Fruit fly (Drosophila melanogaster): ENCODE data around the gene CG31678.
A peak's percentile ranks its signal among the peaks of the same experiment; 100 is the strongest.

The CG31678 gene

DNA sequence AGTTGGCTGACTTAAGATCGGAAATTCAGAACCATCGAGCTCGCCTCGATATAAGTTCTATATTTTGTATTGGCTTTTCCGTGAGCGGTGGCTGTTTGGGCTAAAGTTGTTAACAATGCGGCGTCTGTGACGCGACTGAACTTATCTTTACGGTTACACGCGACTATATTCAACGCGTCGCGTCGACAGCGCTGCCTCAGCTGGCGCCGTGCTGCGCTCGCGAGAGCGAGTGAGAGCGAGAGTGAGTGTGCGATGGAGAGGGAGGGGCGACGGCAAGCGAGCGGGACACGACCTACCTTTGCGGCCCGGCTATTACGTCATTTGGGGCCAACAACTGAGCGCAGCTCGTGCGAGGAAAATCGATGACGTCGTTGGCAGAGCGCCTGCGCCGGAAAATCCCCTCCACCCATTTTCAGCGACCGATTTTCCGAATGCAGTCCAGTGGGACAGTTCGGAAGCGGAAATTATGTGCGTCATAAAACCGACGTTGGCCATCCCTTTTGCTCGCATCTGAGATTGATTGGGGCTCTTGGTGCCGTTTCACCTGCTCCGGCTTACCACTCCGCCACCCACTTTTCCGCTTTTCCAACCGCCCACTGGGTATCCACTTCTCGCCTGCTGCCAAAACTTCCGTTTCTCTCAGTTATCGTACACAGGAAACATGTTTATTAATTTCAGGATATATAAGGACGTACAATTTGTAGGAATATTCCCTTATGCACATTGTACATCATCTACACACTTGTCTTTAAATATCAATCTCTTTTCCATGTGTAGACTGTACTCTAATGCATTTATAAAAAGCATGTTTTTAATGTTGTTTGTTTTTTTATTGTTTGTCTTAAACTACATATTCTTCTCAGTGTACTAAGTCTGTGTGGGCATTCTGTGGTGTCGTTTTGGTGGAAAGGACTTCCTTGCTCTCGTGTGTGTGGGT is 39.0 kb upstream of the CG31678 start, which contains the start of gene Hr38 (continued):
- no peak; the same call in 1 of the 2 replicates for TF ChIP-seq chm (GFP tag; IDR thresholded peaks at IDR 0.05)
- peak; percentile 44 for TF ChIP-seq CoRest (tag; optimal IDR thresholded peaks at IDR 0.05)
- no peak for TF ChIP-seq CG12104 (GFP tag; optimal IDR thresholded peaks at IDR 0.05)
- TF ChIP-seq abd-A (tag; optimal IDR thresholded peaks at IDR 0.05): peak; percentile 87
- TF ChIP-seq h (optimal IDR thresholded peaks at IDR 0.05): no peak
- peak; percentile 83 for TF ChIP-seq lab (GFP tag; optimal IDR thresholded peaks at IDR 0.05)
- peak; percentile 52 for TF ChIP-seq CG1647 (GFP tag; optimal IDR thresholded peaks at IDR 0.05)
- peak; percentile 32 for TF ChIP-seq Drgx (GFP tag; IDR thresholded peaks at IDR 0.05)
- TF ChIP-seq CG14965 (GFP tag; optimal IDR thresholded peaks at IDR 0.05; ENCODE audit: borderline replicate concordance): no peak
- no peak for TF ChIP-seq kah (GFP tag; optimal IDR thresholded peaks at IDR 0.05)
- TF ChIP-seq Dip3 (GFP tag; optimal IDR thresholded peaks at IDR 0.05): peak; percentile 50
- no peak for TF ChIP-seq GATAe (GFP tag; conservative IDR thresholded peaks at IDR 0.05)
- TF ChIP-seq chif (GFP tag; optimal IDR thresholded peaks at IDR 0.05): no peak
- no peak for TF ChIP-seq Oaz (GFP tag; IDR thresholded peaks at IDR 0.05)
- TF ChIP-seq caup (GFP tag; optimal IDR thresholded peaks at IDR 0.05; ENCODE audit: severe bottlenecking): peak; percentile 39
- no peak for TF ChIP-seq gsb (GFP tag; IDR thresholded peaks at IDR 0.05)
- TF ChIP-seq Doc3 (GFP tag; IDR thresholded peaks at IDR 0.05; ENCODE audit: partially characterized antibody): no peak
- TF ChIP-seq Hmx (GFP tag; optimal IDR thresholded peaks at IDR 0.05): no peak
- no peak for TF ChIP-seq ken (GFP tag; IDR thresholded peaks at IDR 0.05)
- TF ChIP-seq Optix (GFP tag; IDR thresholded peaks at IDR 0.05): no peak
- TF ChIP-seq hth (optimal IDR thresholded peaks at IDR 0.05): no peak
- TF ChIP-seq CG1602 (GFP tag; optimal IDR thresholded peaks at IDR 0.05): peak; percentile 8
- no peak for TF ChIP-seq CG15479 (GFP tag; optimal IDR thresholded peaks at IDR 0.05)
- no peak for TF ChIP-seq pfk (GFP tag; optimal IDR thresholded peaks at IDR 0.05)
- 0 out of 2 replicates have a peak, but pooled peaks have one; percentile 25 for TF ChIP-seq CG42726 (GFP tag; IDR thresholded peaks at IDR 0.05; ENCODE audit: partially characterized antibody)
- TF ChIP-seq Lhr (GFP tag; optimal IDR thresholded peaks at IDR 0.05): no peak
- TF ChIP-seq CG6175 (GFP tag; IDR thresholded peaks at IDR 0.05): no peak
- TF ChIP-seq tap (tag; optimal IDR thresholded peaks at IDR 0.05): no peak
- no peak for TF ChIP-seq NC2α (GFP tag; optimal IDR thresholded peaks at IDR 0.05)
- no peak for TF ChIP-seq CG10959 (GFP tag; IDR thresholded peaks at IDR 0.05)
- no peak for TF ChIP-seq grn (GFP tag; optimal IDR thresholded peaks at IDR 0.05)
- TF ChIP-seq Bgb (GFP tag; IDR thresholded peaks at IDR 0.05; ENCODE audit: partially characterized antibody): peak; percentile 16; the same call in 1 of the 2 replicates
- TF ChIP-seq Ssrp (tag; optimal IDR thresholded peaks at IDR 0.05): no peak
- TF ChIP-seq CG2678 (tag; optimal IDR thresholded peaks at IDR 0.05): peak; percentile 85
- no peak for TF ChIP-seq twi (tag; optimal IDR thresholded peaks at IDR 0.05)
- TF ChIP-seq al (GFP tag; IDR thresholded peaks at IDR 0.05): peak; percentile 31; the same call in 1 of the 2 replicates
- TF ChIP-seq sob (GFP tag; IDR thresholded peaks at IDR 0.05): 0 out of 2 replicates have a peak, but pooled peaks have one; percentile 18
- TF ChIP-seq dan (GFP tag; IDR thresholded peaks at IDR 0.05): no peak
- peak; percentile 73 for TF ChIP-seq Jarid2 (GFP tag; optimal IDR thresholded peaks at IDR 0.05)
- peak; percentile 38 for TF ChIP-seq unpg (GFP tag; optimal IDR thresholded peaks at IDR 0.05)
- TF ChIP-seq tin (GFP tag; optimal IDR thresholded peaks at IDR 0.05): no peak
- TF ChIP-seq prd (optimal IDR thresholded peaks at IDR 0.05): no peak
- no peak for TF ChIP-seq prd (GFP tag; IDR thresholded peaks at IDR 0.05)
- peak; percentile 99 for TF ChIP-seq Adf1 (GFP tag; IDR thresholded peaks at IDR 0.05)
- 0 out of 2 replicates have a peak, but pooled peaks have one; percentile 12 for TF ChIP-seq wor (GFP tag; IDR thresholded peaks at IDR 0.05)
- TF ChIP-seq CG11093 (GFP tag; IDR thresholded peaks at IDR 0.05): no peak
- no peak for TF ChIP-seq tup (GFP tag; optimal IDR thresholded peaks at IDR 0.05)
- peak; percentile 69 for TF ChIP-seq z (GFP tag; IDR thresholded peaks at IDR 0.05)
- TF ChIP-seq shn (GFP tag; optimal IDR thresholded peaks at IDR 0.05): no peak
- TF ChIP-seq E2f2 (GFP tag; IDR thresholded peaks at IDR 0.05): no peak

Data from whole organism, embryonic.